Worm (Caenorhabditis elegans) whole organism, L4/young adult: ENCODE data around the gene srd-17.

ENCODE experiments used
- dao-5 ChIP-seq: sonication (generic microtip); optimal IDR thresholded peaks from 2 replicates; lab custom pipeline; 2016; ENCODE audit warnings: missing genotype, missing genetic modification characterization, moderate library complexity, missing compliant biosample characterization
- him-1 ChIP-seq: sonication (generic microtip); optimal IDR thresholded peaks from 2 replicates; lab custom pipeline; 2016; ENCODE audit warnings: missing genotype, missing genetic modification reagents, missing genetic modification characterization, missing compliant biosample characterization

ce11 chrV:13420640-13421039 lies 11.9 kb downstream of the srd-17 start, which contains the start of gene srv-8:
- no peak for TF ChIP-seq dao-5 (tag; lab: Kevin White, UChicago)
- TF ChIP-seq him-1 (tag; lab: Kevin White, UChicago), result no peak
